Worm (Caenorhabditis elegans): ENCODE measurements around the gene C53C11.5.

Gene C53C11.5

DNA sequence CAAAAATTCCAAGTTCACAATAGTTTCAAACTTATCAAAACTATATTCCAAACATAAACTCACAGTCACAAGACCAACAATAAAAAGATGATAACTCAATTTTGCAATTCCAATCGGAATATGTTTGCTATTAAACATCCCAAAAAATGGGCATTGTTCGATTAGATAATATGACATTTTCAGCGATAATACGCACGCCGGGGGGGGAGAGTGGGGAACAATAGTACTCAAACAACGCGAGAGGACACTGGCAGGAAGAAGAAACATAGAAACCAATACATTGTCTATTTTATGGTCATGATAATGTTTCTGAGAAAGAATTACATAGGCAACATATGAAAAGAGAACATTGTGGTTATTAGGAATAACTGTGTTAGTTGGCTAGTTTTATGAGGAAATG is 42.0 kb downstream of the C53C11.5 start:
- TF ChIP-seq flt-1 (GFP tag; IDR thresholded peaks at IDR 0.05) (no peak), ztf-29 (GFP tag; IDR thresholded peaks at IDR 0.05) (no peak), ref-1 (GFP tag; conservative IDR thresholded peaks at IDR 0.05) (no peak), klf-2 (GFP tag; conservative IDR thresholded peaks at IDR 0.05) (no peak), med-1 (GFP tag; optimal IDR thresholded peaks at IDR 0.05; ENCODE audit: insufficient read depth) (no peak), tab-1 (GFP tag; IDR thresholded peaks at IDR 0.05) (no peak), ztf-23 (GFP tag; IDR thresholded peaks at IDR 0.05) (no peak)

DNA sequence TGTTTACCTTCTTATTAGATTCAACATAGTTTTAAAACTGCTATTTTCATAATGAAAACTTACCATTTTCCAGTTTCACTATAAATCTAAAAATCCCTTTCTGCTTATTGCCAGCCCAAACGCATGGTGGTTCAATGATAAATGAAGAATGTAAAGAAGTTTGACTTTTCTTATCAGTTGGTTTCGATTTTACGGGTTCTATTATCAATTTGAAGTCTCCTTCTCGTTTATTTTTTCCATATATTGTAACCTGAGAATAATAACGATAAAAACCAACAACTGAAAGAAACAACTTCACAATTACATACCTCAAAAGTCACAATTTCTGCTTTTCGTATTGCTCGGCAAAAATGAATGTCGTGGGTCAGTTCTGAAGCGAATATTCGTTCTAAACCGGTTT is 45.1 kb downstream of the C53C11.5 start:
- TF ChIP-seq ztf-23 (GFP tag; IDR thresholded peaks at IDR 0.05) (no peak), klf-2 (GFP tag; conservative IDR thresholded peaks at IDR 0.05) (no peak), ref-1 (GFP tag; conservative IDR thresholded peaks at IDR 0.05) (no peak), ztf-29 (GFP tag; IDR thresholded peaks at IDR 0.05) (no peak), flt-1 (GFP tag; IDR thresholded peaks at IDR 0.05) (no peak)

- TF ChIP-seq klf-2 (GFP tag; conservative IDR thresholded peaks at IDR 0.05): no peak
- TF ChIP-seq flt-1 (GFP tag; IDR thresholded peaks at IDR 0.05): no peak
- no peak for TF ChIP-seq ref-1 (GFP tag; conservative IDR thresholded peaks at IDR 0.05)
- TF ChIP-seq tab-1 (GFP tag; IDR thresholded peaks at IDR 0.05): no peak
- TF ChIP-seq med-1 (GFP tag; optimal IDR thresholded peaks at IDR 0.05; ENCODE audit: insufficient read depth): no peak
- no peak for TF ChIP-seq ztf-23 (GFP tag; IDR thresholded peaks at IDR 0.05)
- no peak for TF ChIP-seq T22C8.4 (GFP tag; IDR thresholded peaks at IDR 0.05)
- no peak for TF ChIP-seq ztf-29 (GFP tag; IDR thresholded peaks at IDR 0.05)
- TF ChIP-seq cog-1 (tag; optimal IDR thresholded peaks at IDR 0.05): no peak
These were observed 45.8 kb downstream of the C53C11.5 start, which contains the start of gene F10D7.10 for ce11 chrX:17379675-17380074. Gene F10D7.10, minus strand, starts transcription at chrX:17379775.

DNA sequence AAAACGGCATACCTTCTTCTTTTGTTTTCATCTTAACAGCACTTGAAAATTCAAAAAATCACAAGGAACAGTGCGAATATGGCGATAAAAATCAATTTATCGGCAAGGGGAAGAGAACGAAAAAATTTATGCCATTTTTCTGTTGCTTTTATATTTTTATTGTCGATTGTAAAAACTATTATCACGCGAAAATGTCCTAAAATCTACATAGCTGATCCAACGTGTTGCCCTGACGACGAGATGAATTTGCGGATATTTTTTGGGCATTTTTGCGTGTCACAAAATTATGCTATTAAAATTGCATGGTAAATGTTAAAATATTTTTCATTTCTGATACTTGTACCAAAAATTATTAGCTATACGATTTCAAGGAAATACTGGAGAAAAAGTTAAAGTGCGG is 48.1 kb downstream of the C53C11.5 start, which contains the start of gene F10D7.4:
TSS of gene F10D7.4 (minus strand) at position 101 of the 400 bp plus-strand sequence.
- no peak for TF ChIP-seq tab-1 (GFP tag; IDR thresholded peaks at IDR 0.05)
- no peak for TF ChIP-seq klf-2 (GFP tag; conservative IDR thresholded peaks at IDR 0.05)
- TF ChIP-seq ztf-23 (GFP tag; IDR thresholded peaks at IDR 0.05): no peak
- TF ChIP-seq ztf-29 (GFP tag; IDR thresholded peaks at IDR 0.05): no peak
- TF ChIP-seq ref-1 (GFP tag; conservative IDR thresholded peaks at IDR 0.05): no peak
- no peak for TF ChIP-seq med-1 (GFP tag; optimal IDR thresholded peaks at IDR 0.05; ENCODE audit: insufficient read depth)
- TF ChIP-seq T22C8.4 (GFP tag; IDR thresholded peaks at IDR 0.05): no peak
- TF ChIP-seq flt-1 (GFP tag; IDR thresholded peaks at IDR 0.05): no peak
- no peak for TF ChIP-seq cog-1 (tag; optimal IDR thresholded peaks at IDR 0.05)

DNA sequence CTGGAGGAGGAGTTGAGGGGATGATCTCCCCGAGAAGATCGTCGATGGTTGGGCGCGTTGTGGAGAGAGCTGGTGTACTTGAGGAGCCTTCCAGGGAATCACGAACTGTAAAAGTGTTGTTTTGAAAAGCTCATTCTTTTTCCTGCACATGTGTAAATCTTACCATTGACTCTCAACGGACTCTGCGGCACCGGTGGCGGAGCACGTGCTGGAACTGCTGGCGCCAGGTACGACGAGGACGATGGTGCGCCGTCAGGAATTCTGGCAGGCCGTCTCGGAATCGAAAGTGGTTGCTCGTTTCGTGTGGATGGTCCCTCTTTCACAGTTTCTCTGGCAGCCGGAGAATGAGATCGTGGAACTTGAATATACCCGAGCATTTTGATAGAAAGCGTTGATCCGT is 50.5 kb downstream of the C53C11.5 start:
- no peak for TF ChIP-seq ztf-23 (GFP tag; IDR thresholded peaks at IDR 0.05)
- TF ChIP-seq cog-1 (tag; optimal IDR thresholded peaks at IDR 0.05): no peak
- no peak for TF ChIP-seq klf-2 (GFP tag; conservative IDR thresholded peaks at IDR 0.05)
- TF ChIP-seq med-1 (GFP tag; optimal IDR thresholded peaks at IDR 0.05; ENCODE audit: insufficient read depth): no peak
- TF ChIP-seq ref-1 (GFP tag; conservative IDR thresholded peaks at IDR 0.05): no peak
- TF ChIP-seq ztf-29 (GFP tag; IDR thresholded peaks at IDR 0.05): no peak
- no peak for TF ChIP-seq T22C8.4 (GFP tag; IDR thresholded peaks at IDR 0.05)

- TF ChIP-seq ztf-23 (GFP tag; IDR thresholded peaks at IDR 0.05) (no peak), tab-1 (GFP tag; IDR thresholded peaks at IDR 0.05) (no peak)
These were observed 51.2 kb downstream of the C53C11.5 start for ce11 chrX:17385102-17385501.

ce11 chrX:17386130-17386529 is 52.3 kb downstream of the C53C11.5 start:
- TF ChIP-seq tab-1 (GFP tag; IDR thresholded peaks at IDR 0.05): no peak
- TF ChIP-seq med-1 (GFP tag; optimal IDR thresholded peaks at IDR 0.05; ENCODE audit: insufficient read depth): no peak
- TF ChIP-seq flt-1 (GFP tag; IDR thresholded peaks at IDR 0.05): no peak
- no peak for TF ChIP-seq klf-2 (GFP tag; conservative IDR thresholded peaks at IDR 0.05)
- no peak for TF ChIP-seq ztf-23 (GFP tag; IDR thresholded peaks at IDR 0.05)
- TF ChIP-seq ref-1 (GFP tag; conservative IDR thresholded peaks at IDR 0.05): no peak
- TF ChIP-seq T22C8.4 (GFP tag; IDR thresholded peaks at IDR 0.05): no peak
- TF ChIP-seq cog-1 (tag; optimal IDR thresholded peaks at IDR 0.05): no peak
- TF ChIP-seq ztf-29 (GFP tag; IDR thresholded peaks at IDR 0.05): no peak

Measured in whole organism, midembryonic.